Worm (Caenorhabditis elegans) whole organism, dauer: ENCODE data around the gene penr-1.

Source experiments
- unc-62 ChIP-seq: sonication (generic microtip); optimal IDR thresholded peaks from 2 replicates; lab custom pipeline; 2017; ENCODE audit warnings: missing biosample characterization, missing genetic modification reagents, missing genetic modification characterization

The penr-1 gene

DNA sequence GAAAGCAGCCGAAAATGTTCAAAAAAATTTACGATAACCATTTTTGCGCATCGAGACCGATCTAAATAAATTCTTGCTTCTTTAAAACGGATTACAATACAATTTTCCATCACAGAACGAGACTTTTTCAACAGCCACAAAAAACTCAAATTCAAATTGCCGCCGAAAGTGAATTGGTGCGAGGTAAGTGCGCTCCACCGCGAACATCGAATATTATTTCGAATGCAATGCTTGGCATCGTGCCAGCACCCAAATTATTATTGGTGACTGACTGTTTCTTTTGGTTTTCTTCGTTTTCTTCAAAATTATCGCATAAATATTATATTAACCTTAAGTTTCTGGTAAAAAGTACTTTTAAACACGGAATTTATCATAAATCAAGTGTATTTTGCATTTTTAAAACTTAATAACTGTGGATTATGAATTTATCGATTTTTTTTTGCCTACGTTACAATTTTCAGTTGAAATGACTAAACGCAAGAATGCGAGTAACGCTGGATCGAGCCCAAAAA is at the start of gene penr-1:
penr-1 (plus strand) TSS at position 462 of the 512 bp plus-strand sequence.
- TF ChIP-seq unc-62, result no peak

DNA sequence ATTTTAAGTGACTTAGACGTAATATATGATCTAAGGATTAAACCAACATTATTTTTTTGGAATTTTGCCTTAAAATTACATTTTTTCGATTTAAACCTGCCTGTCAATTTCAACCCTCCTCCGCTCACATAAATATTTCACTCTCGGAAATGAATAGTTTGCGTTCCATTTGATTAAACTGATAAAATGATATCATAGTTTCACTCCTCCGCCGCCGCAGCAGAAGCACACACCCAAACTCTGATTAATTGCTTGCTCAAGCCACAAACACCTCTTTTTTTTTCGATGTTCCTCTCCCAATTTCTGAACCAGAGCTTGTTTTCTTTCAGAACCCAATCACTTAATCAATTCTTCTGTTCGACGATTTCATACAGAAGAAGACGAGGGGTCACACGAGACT is 46.2 kb upstream of the penr-1 start, which contains the start of gene Y49G5B.1:
Y49G5B.1 (plus strand) TSS at position 324 of the 400 bp plus-strand sequence.
- TF ChIP-seq unc-62, result no peak

DNA sequence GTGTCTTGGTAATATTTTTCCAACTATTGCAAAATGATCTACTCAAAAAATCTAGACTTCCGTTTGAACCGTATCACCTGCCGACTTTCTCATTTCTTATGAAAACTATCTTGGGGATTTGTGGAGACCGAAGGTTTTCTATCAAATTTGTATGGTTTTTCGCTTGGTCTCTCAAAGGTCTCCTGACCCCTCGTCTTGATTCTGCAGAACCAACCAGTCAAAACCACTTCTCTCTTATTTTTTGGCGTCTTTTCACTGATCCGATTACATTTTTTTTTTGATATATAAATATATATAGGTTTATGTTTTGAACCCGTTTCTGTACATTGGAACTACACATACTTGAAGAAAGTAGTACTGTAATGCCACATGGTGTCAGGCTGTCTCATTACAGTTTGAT is 43.6 kb upstream of the penr-1 start:
- no peak for TF ChIP-seq unc-62

DNA sequence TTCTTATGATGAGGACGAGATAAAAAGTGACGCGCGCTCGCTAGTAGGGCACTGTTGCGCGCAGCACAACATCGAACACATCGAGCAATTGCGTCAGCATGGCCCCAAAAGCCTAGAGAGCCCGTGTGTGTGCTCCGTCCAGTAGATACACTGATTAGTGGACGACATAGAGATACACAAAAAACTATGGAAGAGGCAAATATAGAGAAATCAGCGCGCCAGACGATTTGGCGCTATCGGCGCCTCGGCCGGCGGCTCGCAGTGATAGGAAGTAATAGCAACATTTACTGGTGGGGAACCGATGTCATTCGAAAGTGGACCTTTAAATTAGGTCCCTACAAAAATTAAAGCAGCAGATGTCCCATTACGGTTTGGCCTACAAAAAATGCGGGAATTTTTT is 40.8 kb upstream of the penr-1 start:
- TF ChIP-seq unc-62, result no peak

DNA sequence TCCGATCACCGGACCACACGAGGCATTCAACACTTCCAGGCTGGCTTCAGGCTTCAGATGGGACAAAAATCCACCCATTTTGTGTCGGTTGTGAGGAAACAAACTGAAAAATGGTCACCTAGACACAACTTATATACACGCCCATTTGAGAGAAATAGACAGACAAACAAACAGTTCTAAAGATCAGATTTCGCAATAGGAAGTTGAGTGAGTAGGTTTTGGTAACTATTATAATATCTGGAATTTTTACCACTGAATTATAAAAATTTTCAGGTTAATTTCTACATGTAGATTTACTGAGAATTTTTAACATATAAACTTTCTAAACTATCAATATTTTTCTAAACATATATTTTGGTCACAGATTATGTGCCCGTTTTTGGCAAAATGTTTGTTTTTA is 35.5 kb upstream of the penr-1 start, which contains the start of gene cest-32:
cest-32 (minus strand) TSS at position 115 of the 400 bp plus-strand sequence.
- no peak for TF ChIP-seq unc-62

DNA sequence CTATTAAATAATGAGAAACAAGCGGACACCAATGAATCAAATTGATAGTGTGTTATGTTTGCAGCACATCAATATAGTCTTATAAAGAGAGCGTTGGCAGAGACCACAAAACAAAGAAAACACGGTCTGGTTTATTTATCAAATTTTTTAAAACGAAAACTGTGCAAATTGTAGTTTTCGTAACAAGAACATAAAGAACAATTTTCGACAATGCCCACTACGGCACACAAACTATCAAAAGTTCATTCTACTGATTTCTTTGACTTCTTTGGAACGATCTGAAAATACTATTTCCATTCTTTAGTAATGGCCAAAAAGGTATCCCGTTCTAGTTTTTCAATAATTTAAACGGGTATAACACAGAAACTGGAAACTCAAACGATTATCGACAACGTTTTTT is 32.2 kb upstream of the penr-1 start, which contains the start of gene cest-35.2:
cest-35.2 (minus strand) TSS at position 101 of the 400 bp plus-strand sequence.
- no peak for TF ChIP-seq unc-62

DNA sequence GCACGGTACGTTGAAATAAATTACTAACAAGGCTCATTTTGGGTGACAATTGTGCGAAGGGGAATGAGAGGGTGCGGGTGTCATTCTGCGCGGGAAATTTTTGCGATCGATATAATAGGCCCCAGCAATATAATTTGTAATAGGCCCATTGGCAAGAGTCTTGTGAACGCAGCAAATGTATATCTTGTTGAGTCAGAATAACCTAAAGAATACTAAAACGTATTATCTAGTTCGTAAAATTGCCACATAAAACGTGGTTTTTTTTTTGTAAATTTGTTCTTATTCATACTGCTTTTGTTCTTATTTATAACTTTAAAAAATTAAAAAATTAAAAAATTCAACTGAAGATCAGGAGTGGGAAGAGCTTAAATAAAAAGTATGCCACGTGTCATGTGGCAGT is 29.9 kb upstream of the penr-1 start, which contains the start of gene C52A10.3:
C52A10.3 (minus strand) TSS at position 101 of the 400 bp plus-strand sequence.
- TF ChIP-seq unc-62, result no peak

DNA sequence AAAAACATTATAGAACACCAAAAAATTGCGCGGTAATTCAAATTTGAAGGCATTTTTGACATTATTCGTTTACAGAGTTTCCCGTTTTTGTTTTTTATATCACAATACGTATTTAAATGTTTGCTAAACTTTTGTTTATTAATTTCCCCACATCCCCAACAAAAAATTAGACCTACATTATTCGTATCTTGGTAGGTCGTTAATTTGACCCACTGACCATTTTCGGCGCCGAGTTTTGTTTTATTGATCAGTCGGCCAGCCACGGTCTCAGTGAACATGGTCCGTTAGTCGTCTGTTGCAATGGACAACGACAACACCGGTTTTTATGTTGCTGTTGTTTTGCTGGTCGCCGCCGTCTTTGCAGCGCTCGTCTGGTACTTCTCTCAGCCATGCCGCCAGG is 29.4 kb upstream of the penr-1 start, which contains the start of gene B0238.15:
B0238.15 (plus strand) TSS at position 301 of the 400 bp plus-strand sequence.
- TF ChIP-seq unc-62, result no peak

DNA sequence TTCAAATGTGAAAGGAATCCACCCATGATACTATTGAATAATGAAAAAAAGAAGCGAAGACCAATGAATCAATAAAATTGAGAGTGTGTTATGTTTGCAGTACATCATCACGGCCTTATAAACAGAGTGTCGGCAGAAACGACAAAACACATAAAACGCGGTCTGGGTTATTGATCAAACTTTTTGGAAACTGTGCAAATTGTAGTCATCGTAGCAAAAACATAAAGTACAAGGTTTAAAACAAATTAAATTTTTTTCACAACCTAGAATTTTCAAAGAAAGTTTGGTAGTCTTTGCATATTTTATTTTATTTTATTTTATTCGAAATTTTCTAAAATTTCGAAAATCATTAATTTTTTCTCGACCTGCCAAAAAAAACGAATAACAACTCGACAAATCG is 26.2 kb upstream of the penr-1 start, which contains the start of gene cest-35.1:
cest-35.1 (minus strand) TSS at position 101 of the 400 bp plus-strand sequence.
- TF ChIP-seq unc-62, result no peak

DNA sequence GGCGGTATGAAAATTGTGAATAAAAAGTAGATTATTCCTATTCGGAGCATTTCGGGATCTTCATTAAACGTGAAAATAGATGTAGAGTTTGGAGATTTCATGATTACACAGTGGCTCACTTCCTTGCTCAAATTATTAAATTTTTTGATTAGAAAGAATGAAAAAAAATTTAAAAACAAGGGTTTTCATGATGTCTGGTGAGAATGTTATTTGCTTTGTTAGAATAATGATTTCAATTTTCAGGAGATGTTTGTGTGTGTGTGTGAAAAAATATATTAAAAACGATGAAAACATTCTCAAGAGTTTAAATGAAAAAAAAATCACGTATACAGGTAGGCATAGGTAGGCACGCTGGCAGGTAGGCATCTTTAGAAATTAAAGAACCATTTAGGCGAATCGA is 17.3 kb upstream of the penr-1 start, which contains the start of gene srt-68:
srt-68 (minus strand) TSS at position 101 of the 400 bp plus-strand sequence.
- no peak for TF ChIP-seq unc-62

DNA sequence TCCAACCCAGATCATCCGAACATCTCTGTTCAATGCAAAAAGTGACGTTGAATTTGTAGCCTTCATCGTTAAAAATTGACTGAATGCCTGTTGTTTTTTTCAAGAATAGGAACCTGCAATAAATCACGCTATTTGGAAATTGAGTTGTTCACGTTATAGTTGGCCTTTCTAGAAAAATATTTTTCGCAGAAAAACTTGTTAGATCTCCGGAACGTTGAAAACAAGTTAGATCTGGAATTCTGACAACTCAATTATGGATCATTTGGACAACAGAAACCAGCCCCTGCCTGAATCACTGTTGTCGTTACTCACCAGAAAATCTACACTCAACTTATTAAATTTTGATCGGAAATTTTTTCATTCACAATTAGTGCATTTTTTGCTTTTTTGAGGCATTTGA is 11.9 kb upstream of the penr-1 start, which contains the start of gene srt-67:
srt-67 (minus strand) TSS at position 101 of the 400 bp plus-strand sequence.
- TF ChIP-seq unc-62, result no peak

DNA sequence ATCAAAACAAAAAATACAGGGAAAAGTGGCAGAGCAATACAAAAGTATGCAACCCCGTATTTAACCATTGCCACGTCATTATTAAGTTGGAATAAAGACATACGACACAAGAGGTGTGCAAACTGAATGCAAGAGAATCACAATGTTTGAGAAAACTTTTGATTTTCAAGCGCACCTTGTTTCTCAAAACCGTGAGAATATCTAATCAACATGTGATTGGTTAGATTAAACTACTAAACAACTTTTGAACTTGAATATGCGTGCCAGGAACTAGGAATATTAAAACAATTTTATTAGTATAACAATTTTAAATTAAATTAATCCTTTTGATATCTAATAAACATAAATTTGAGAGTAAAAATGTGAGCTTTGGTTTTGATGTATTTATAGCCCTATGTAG is 9.8 kb upstream of the penr-1 start, which contains the start of gene srt-70:
srt-70 (minus strand) TSS at position 101 of the 400 bp plus-strand sequence.
- no peak for TF ChIP-seq unc-62

DNA sequence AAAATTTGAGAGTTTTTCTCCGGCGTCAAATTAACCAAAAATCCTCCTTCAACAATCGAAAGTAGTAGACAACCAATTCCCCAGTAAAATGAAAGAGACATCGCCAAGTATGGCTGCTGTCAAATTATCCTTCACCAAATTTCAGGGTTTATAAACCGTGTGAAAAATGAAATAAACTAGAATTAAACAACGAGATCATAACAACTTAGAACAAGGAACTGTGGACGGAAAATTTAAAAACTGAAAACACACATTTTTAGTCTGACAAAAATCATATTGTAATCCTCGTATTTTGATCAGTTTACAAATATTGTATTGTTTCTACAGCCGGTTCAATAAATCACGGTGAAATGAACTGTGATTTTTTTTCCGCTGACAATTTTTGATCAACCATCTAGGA is 6.3 kb upstream of the penr-1 start, which contains the start of gene cest-30:
cest-30 (minus strand) TSS at position 101 of the 400 bp plus-strand sequence.
- TF ChIP-seq unc-62, result no peak

DNA sequence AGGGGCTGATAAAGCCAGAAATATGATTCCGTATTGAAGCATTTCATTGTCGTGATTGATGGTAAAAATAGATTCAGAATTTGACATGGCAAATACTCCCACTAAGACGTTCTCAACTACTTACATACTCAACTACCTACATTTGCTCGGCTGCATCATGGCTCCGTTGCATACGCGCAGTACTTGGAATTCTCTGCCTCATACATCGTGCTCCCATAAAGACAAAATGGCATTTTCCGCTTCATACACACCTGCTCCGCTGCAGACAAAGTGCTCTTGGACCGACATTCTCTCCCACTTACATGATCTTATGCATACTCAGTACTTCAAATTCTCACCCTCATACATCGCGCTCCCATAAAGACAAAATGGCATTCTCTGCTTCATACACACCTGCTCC is 3.7 kb upstream of the penr-1 start, which contains the start of the genes srt-69 and B0238.12:
srt-69 (minus strand) TSS at position 101 of the 400 bp plus-strand sequence.
B0238.12 (plus strand) TSS at position 264 of the 400 bp plus-strand sequence.
- no peak for TF ChIP-seq unc-62

DNA sequence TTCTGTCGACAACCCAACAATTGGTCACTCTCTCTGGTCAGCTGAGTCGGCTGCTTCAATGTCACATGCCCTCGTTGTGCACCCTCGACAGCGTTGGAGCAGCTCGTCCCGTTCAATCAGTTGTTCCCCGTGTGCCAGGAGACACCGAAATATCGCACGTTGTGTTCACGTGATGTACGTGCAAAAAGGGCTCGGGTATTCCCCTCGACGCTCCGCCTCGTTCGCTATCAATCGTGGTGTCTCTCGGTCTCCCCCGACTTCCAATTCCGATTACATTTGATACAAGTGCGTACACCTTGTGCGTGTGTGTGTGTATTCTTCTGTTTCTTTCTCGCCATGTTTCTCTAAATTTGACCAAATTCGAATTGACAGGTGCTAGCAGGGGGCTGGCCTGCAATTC is 2.2 kb downstream of the penr-1 start:
- TF ChIP-seq unc-62, result no peak

DNA sequence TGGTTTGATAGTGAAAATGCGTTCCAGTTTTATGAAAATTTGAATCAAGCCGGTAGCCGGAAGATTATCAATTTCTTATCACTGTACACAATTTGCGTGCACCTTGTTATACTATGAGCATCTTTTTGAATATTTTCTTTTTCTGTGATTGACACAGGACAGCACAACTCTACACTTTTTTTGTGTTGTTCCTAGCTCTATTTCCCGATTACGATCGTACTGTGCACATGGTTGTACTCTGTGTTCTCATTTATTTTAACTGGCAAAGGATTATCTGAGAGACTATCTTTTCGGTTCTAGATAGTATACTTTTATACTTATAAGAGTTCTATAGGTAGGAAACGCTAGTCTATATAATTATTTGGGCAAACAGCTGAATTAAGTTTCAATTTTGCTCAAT is 2.7 kb downstream of the penr-1 start:
- no peak for TF ChIP-seq unc-62

DNA sequence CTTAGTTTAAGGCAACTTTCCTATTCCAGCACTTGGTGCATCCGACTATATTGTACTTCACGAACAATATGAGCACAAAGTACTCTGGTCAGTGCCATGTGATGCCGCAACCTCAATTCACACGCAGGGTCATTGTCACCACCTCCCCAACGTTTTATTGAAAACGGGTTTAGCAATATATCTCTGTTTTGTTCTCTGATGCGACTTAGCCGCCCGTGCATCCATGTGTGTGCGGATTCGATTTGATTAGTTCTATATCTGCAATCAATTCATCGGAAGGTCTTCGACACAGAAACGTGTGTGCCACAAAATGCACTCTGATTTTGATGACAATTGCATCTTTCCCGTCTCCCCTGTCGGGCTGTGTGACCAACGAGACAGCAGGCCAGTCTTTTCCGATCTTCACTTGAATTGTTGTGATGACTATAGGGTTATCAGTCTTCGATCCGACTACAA is 3.4 kb downstream of the penr-1 start:
- TF ChIP-seq unc-62, result no peak

DNA sequence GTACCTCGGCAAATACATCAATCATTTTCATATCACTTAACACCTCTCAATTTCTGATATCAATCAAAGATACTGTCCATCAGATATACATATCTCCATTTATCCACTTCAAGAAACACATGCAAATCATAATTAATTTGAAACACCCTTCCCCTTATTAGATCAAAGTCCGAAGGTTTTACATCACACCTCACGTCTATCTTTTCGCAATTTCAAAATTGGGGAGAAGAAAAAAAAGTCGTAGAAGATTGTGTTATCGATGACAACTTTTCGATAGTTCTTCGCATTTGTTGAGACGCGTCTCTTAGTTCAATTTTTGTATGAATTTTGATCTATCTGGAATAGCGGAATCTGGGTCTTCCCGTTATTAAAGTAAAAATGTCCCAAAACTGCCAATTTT is 4.0 kb downstream of the penr-1 start:
- no peak for TF ChIP-seq unc-62
